Worm (Caenorhabditis elegans) whole organism, L4 larva: ENCODE data around the gene rars-1.

Source experiments
- ama-1 ChIP-seq: fragments of 150-350 bp; optimal IDR thresholded peaks from 2 replicates; lab custom pipeline; 2014; ENCODE audit warnings: inconsistent platforms, mixed read lengths
- ceh-82 ChIP-seq: sonication (generic microtip); optimal IDR thresholded peaks from 2 replicates; lab custom pipeline; 2017; ENCODE audit warnings: missing biosample characterization, missing genetic modification characterization
- fkh-10 ChIP-seq: fragments of 150-350 bp; optimal IDR thresholded peaks from 2 replicates; lab custom pipeline; 2014; ENCODE audit warnings: missing biosample characterization, missing genetic modification reagents, missing genetic modification characterization
- lin-1 ChIP-seq: fragments of 200-800 bp; sonication (Bioruptor generic); IDR thresholded peaks from 2 replicates; pipeline ENCODE4 v1.3.6; 2022; ENCODE audit warnings: missing genetic modification reagents, missing genetic modification characterization, missing compliant biosample characterization
- lin-15B ChIP-seq: fragments of 150-350 bp; sonication (generic microtip); optimal IDR thresholded peaks from 3 replicates; lab custom pipeline; 2014; ENCODE audit warnings: missing biosample characterization, missing genetic modification characterization
- lin-39 ChIP-seq: fragments of 150-350 bp; optimal IDR thresholded peaks from 2 replicates; lab custom pipeline; 2014; ENCODE audit warnings: missing biosample characterization, missing genetic modification reagents, missing genetic modification characterization
- mep-1 ChIP-seq: fragments of 150-350 bp; sonication (generic microtip); optimal IDR thresholded peaks from 3 replicates; lab custom pipeline; 2014; ENCODE audit warnings: missing biosample characterization, missing genetic modification characterization
- nhr-25 ChIP-seq: sonication (generic microtip); optimal IDR thresholded peaks from 2 replicates; lab custom pipeline; 2017; ENCODE audit warnings: missing genetic modification characterization, mild to moderate bottlenecking, missing compliant biosample characterization, antibody characterized with exemption, moderate library complexity, borderline replicate concordance; ENCODE audit not compliant: insufficient read depth
- snpc-4 ChIP-seq: fragments of 150-350 bp; optimal IDR thresholded peaks from 2 replicates; lab custom pipeline; 2014; ENCODE audit warnings: missing biosample characterization, missing genetic modification characterization
- zag-1 ChIP-seq: fragments of 150-350 bp; optimal IDR thresholded peaks from 2 replicates; lab custom pipeline; 2014; ENCODE audit warnings: missing biosample characterization, missing genetic modification characterization
- zip-2 ChIP-seq: fragments of 150-350 bp; optimal IDR thresholded peaks from 2 replicates; lab custom pipeline; 2014; ENCODE audit warnings: missing biosample characterization, missing genetic modification characterization

ce11 chrIII:4905405-4905804, 11.6 kb downstream of the rars-1 start, which contains the start of gene F26F4.8:
- TF ChIP-seq lin-15B (tag; lab: Kevin White, UChicago) (no peak), zag-1 (tag; lab: Kevin White, UChicago) (no peak), mep-1 (tag; lab: Kevin White, UChicago) (no peak), ceh-82 (tag; lab: Kevin White, UChicago) (no peak), fkh-10 (no peak), ama-1 (no peak), nhr-25 (tag; lab: Kevin White, UChicago) (no peak), lin-1 (no peak), zip-2 (tag; lab: Kevin White, UChicago) (no peak), lin-39 (tag; lab: Kevin White, UChicago) (no peak), snpc-4 (tag; lab: Kevin White, UChicago) (no peak)
